Worm (Caenorhabditis elegans) whole organism, young adult: Measurements from ENCODE around the gene C08E3.13.

Source experiments
- C06A6.2 ChIP-seq: fragments of 200-800 bp; sonication (Bioruptor generic); conservative IDR thresholded peaks from 2 replicates; pipeline ENCODE4 v1.3.6; 2022; ENCODE audit warnings: missing genetic modification characterization, missing compliant biosample characterization
- F57C9.4 ChIP-seq: sonication (generic microtip); optimal IDR thresholded peaks from 2 replicates; lab custom pipeline; 2017; ENCODE audit warnings: mild to moderate bottlenecking, missing genetic modification characterization, missing compliant biosample characterization
- K11D2.4 ChIP-seq: fragments of 200-800 bp; sonication (Bioruptor generic); IDR thresholded peaks from 2 replicates; pipeline ENCODE4 v1.3.6; 2022; ENCODE audit warnings: missing genetic modification reagents, missing genetic modification characterization, missing compliant biosample characterization
- K12H6.12 ChIP-seq: fragments of 200-800 bp; sonication (Bioruptor generic); optimal IDR thresholded peaks from 2 replicates; lab custom pipeline; 2018; ENCODE audit warnings: mild to moderate bottlenecking, missing genetic modification characterization, missing compliant biosample characterization
- Y56A3A.18 ChIP-seq: fragments of 200-800 bp; sonication (Bioruptor generic); IDR thresholded peaks from 2 replicates; pipeline ENCODE4 v1.3.6; 2022; ENCODE audit warnings: missing genetic modification reagents, missing genetic modification characterization, missing compliant biosample characterization
- Y67H2A.10 ChIP-seq: fragments of 200-800 bp; sonication (Bioruptor generic); conservative IDR thresholded peaks from 2 replicates; pipeline ENCODE4 v1.3.6; 2022; ENCODE audit warnings: missing genetic modification reagents, missing genetic modification characterization, missing compliant biosample characterization
- ZK185.1 ChIP-seq: sonication (generic microtip); optimal IDR thresholded peaks from 2 replicates; lab custom pipeline; 2016; ENCODE audit warnings: mild to moderate bottlenecking, missing genetic modification characterization, missing compliant biosample characterization; ENCODE audit not compliant: poor library complexity, severe bottlenecking
- cebp-1 ChIP-seq, 2 experiments: fragments of 200-800 bp in 1 of 2; sonication (Bioruptor generic) in 1 of 2; sonication (generic microtip) in 1 of 2; IDR thresholded peaks in 1 of 2; optimal IDR thresholded peaks in 1 of 2; 2 replicates each; pipeline versions ENCODE4 v1.3.6 to Lab custom; 2017 to 2022; ENCODE audit warnings: missing compliant biosample characterization in 2 of 2, missing genetic modification characterization in 2 of 2, mild to moderate bottlenecking in 1 of 2, missing genetic modification reagents in 1 of 2, moderate library complexity in 1 of 2
- ceh-100 ChIP-seq: fragments of 200-800 bp; sonication (Bioruptor generic); IDR thresholded peaks from 2 replicates; pipeline ENCODE4 v1.3.6; 2022; ENCODE audit warnings: missing genetic modification reagents, missing genetic modification characterization, missing compliant biosample characterization
- ceh-91 ChIP-seq: fragments of 200-800 bp; sonication (Bioruptor generic); IDR thresholded peaks from 2 replicates; pipeline ENCODE4 v1.3.6; 2022; ENCODE audit warnings: missing genetic modification reagents, missing genetic modification characterization, missing compliant biosample characterization
- dpff-1 ChIP-seq: sonication (generic microtip); optimal IDR thresholded peaks from 2 replicates; lab custom pipeline; 2017; ENCODE audit warnings: mild to moderate bottlenecking, missing genetic modification characterization, missing compliant biosample characterization
- efl-1 ChIP-seq: fragments of 150-350 bp; optimal IDR thresholded peaks from 2 replicates; lab custom pipeline; 2014; ENCODE audit warnings: missing biosample characterization, missing genetic modification reagents, missing genetic modification characterization
- egl-18 ChIP-seq: fragments of 200-800 bp; sonication (Bioruptor generic); IDR thresholded peaks from 2 replicates; pipeline ENCODE4 v1.3.6; 2022; ENCODE audit warnings: missing genetic modification reagents, missing genetic modification characterization, missing compliant biosample characterization
- let-526 ChIP-seq: fragments of 200-800 bp; sonication (Bioruptor generic); IDR thresholded peaks from 2 replicates; pipeline ENCODE4 v1.3.6; 2022; ENCODE audit warnings: missing genetic modification reagents, missing genetic modification characterization, missing compliant biosample characterization
- lin-26 ChIP-seq: fragments of 200-800 bp; sonication (Bioruptor generic); IDR thresholded peaks from 2 replicates; pipeline ENCODE4 v1.3.6; 2022; ENCODE audit warnings: missing genetic modification reagents, missing genetic modification characterization, missing compliant biosample characterization
- lin-35 ChIP-seq, 3 experiments: fragments of 150-350 bp in 2 of 3; sonication (generic microtip) in 1 of 3; optimal IDR thresholded peaks; 2 replicates each; lab custom pipeline; 2014 to 2018; ENCODE audit warnings: missing biosample characterization in 3 of 3, missing genetic modification characterization in 3 of 3, missing genetic modification reagents in 3 of 3
- lir-1 ChIP-seq: fragments of 200-800 bp; sonication (Bioruptor generic); conservative IDR thresholded peaks from 2 replicates; pipeline ENCODE4 v1.3.6; 2022; ENCODE audit warnings: missing genetic modification reagents, missing genetic modification characterization, missing compliant biosample characterization
- lsy-27 ChIP-seq: sonication (generic microtip); optimal IDR thresholded peaks from 2 replicates; lab custom pipeline; 2017; ENCODE audit warnings: missing genetic modification characterization, mild to moderate bottlenecking, missing compliant biosample characterization, antibody characterized with exemption, missing genotype, borderline replicate concordance; ENCODE audit not compliant: insufficient read depth
- mes-4 ChIP-seq: sonication (generic microtip); optimal IDR thresholded peaks from 2 replicates; lab custom pipeline; 2016; ENCODE audit warnings: missing genotype, missing genetic modification characterization, missing compliant biosample characterization
- nfyb-1 ChIP-seq: fragments of 200-800 bp; sonication (Bioruptor generic); IDR thresholded peaks from 2 replicates; pipeline ENCODE4 v1.3.6; 2022; ENCODE audit warnings: missing genetic modification reagents, missing genetic modification characterization, missing compliant biosample characterization
- rec-8 ChIP-seq, 2 experiments: sonication (generic microtip); optimal IDR thresholded peaks; 2 replicates each; lab custom pipeline; 2016; ENCODE audit warnings: mild to moderate bottlenecking in 2 of 2, missing genetic modification characterization in 2 of 2, missing genetic modification reagents in 2 of 2, missing genotype in 2 of 2, missing biosample characterization in 1 of 2, missing compliant biosample characterization in 1 of 2, moderate library complexity in 1 of 2
- sea-2 ChIP-seq: fragments of 200-800 bp; sonication (Bioruptor generic); IDR thresholded peaks from 2 replicates; pipeline ENCODE4 v1.3.6; 2022; ENCODE audit warnings: missing genetic modification characterization, missing compliant biosample characterization
- snpc-3.4 ChIP-seq: sonication (generic microtip); optimal IDR thresholded peaks from 2 replicates; lab custom pipeline; 2017; ENCODE audit warnings: missing genetic modification characterization, mild to moderate bottlenecking, missing compliant biosample characterization, antibody characterized with exemption, moderate library complexity, missing genotype, missing genetic modification reagents
- tbx-9 ChIP-seq: sonication (generic microtip); optimal IDR thresholded peaks from 2 replicates; lab custom pipeline; 2016; ENCODE audit warnings: borderline replicate concordance, missing genetic modification characterization, inconsistent platforms, missing compliant biosample characterization
- tlf-1 ChIP-seq: fragments of 200-800 bp; sonication (Bioruptor generic); optimal IDR thresholded peaks from 2 replicates; lab custom pipeline; 2018; ENCODE audit warnings: mild to moderate bottlenecking, missing genetic modification characterization, missing compliant biosample characterization
- unc-62 ChIP-seq: fragments of 150-350 bp; optimal IDR thresholded peaks from 2 replicates; lab custom pipeline; 2014; ENCODE audit warnings: missing biosample characterization, missing genetic modification reagents, missing genetic modification characterization
- xnd-1 ChIP-seq: sonication (generic microtip); optimal IDR thresholded peaks from 2 replicates; lab custom pipeline; 2016; ENCODE audit warnings: missing genotype, missing genetic modification reagents, missing genetic modification characterization, missing compliant biosample characterization
- zfh-2 ChIP-seq: fragments of 200-800 bp; sonication (Bioruptor generic); conservative IDR thresholded peaks from 2 replicates; pipeline ENCODE4 v1.3.6; 2022; ENCODE audit warnings: missing genetic modification reagents, missing genetic modification characterization, missing compliant biosample characterization

The C08E3.13 gene

DNA sequence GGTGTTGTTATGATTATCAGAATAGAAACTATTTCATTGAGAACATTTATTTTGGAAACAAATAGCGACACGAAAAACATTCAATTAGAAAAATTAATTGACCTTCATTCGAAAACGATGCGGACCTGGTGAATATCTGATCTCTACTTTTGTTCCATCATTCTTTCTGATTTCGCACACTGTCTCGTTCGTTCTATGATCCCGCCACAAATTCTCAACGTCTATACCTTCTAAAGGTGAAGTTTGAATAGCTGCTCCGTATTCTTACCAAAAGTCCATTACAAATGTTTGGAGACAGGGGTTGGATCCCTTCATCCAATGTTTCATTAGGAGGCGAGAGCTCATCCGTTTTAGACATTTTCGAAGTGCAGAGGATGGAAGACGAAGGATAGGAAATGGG lies 19.7 kb upstream of the C08E3.13 start, which contains the start of gene fbxb-16 (continued):
- TF ChIP-seq rec-8 (tag; optimal IDR thresholded peaks at IDR 0.05; lab: Kevin White, UChicago): no peak

DNA sequence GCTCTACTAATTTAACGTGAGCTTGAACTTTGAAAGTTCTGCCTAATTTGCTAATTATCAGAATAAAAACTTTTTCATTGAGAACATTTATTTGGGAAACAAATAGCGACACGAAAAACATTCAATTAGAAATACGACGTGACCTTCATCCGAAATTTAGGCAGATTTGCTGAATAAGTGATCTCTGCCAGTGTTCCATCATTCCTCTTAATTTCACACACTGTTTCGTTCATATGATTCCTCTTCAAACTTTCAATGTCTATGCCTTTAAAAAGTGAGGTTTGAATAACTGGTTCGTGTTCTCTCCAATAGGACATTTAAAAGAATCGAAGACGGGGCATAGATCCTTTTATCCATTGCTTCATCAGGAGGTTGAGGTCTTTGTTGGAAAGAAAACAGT lies 18.4 kb upstream of the C08E3.13 start, which contains the start of gene fbxb-20:
TSS of gene fbxb-20 (minus strand) at position 101 of the 400 bp plus-strand sequence.
- TF ChIP-seq snpc-3.4: no peak
- no peak for TF ChIP-seq F57C9.4 (tag; lab: Kevin White, UChicago)
- no peak for TF ChIP-seq nfyb-1 (GFP tag; lab: Robert Waterston, UW)
- TF ChIP-seq K12H6.12 (tag; lab: Kevin White, UChicago): no peak
- TF ChIP-seq K11D2.4 (GFP tag; lab: Robert Waterston, UW): no peak
- no peak for TF ChIP-seq lin-35 (GFP tag; optimal IDR thresholded peaks at IDR 0.05; lab: Kevin White, UChicago)

- TF ChIP-seq Y56A3A.18 (GFP tag; lab: Robert Waterston, UW) (no peak), dpff-1 (tag; lab: Kevin White, UChicago) (no peak), sea-2 (GFP tag; lab: Robert Waterston, UW) (no peak)
These were observed 16.7 kb upstream of the C08E3.13 start, which contains the start of gene fbxb-21 for ce11 chrII:1648768-1649167. TSS of gene fbxb-21 (minus strand) at chrII:1648868.

DNA sequence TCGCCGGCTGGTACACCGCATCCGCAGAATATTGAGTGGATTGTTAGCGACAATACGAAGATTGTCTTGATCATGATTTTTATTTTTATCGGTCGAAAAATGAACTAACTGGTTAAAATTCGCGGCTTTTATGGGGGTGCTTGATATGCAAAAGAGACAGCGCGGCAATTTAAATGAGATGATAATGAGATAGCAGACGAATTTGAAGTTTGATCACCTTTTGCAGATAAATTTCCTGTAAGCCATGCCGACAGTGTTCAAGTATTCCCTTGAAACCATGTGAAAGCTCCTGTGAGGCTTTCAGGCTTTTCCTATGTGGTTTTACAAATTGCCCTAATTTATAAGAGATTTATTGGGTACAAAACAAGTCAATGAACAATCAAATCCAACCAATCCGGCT lies 14.1 kb upstream of the C08E3.13 start, which contains the start of gene ZC204.17:
TSS of gene ZC204.17 (minus strand) at position 101 of the 400 bp plus-strand sequence.
- no peak for TF ChIP-seq K12H6.12 (tag; lab: Kevin White, UChicago)
- no peak for TF ChIP-seq lir-1 (GFP tag; lab: Robert Waterston, UW)
- TF ChIP-seq tbx-9 (tag; lab: Kevin White, UChicago): no peak
- no peak for TF ChIP-seq lsy-27 (tag; lab: Kevin White, UChicago)
- TF ChIP-seq let-526 (GFP tag; lab: Robert Waterston, UW): no peak
- TF ChIP-seq Y67H2A.10 (GFP tag; lab: Robert Waterston, UW): no peak
- no peak for TF ChIP-seq xnd-1 (tag; lab: Kevin White, UChicago)
- no peak for TF ChIP-seq mes-4 (tag; lab: Kevin White, UChicago)
- no peak for TF ChIP-seq lin-26 (GFP tag; lab: Robert Waterston, UW)
- no peak for TF ChIP-seq unc-62 (GFP tag; lab: Kevin White, UChicago)
- TF ChIP-seq egl-18: no peak
- no peak for TF ChIP-seq efl-1 (GFP tag; lab: Kevin White, UChicago)
- TF ChIP-seq ZK185.1 (tag; lab: Kevin White, UChicago): no peak
- TF ChIP-seq ceh-91 (GFP tag; lab: Robert Waterston, UW): no peak
- TF ChIP-seq ceh-100 (GFP tag; lab: Robert Waterston, UW): no peak
- no peak for TF ChIP-seq C06A6.2
- TF ChIP-seq cebp-1 (GFP tag; IDR thresholded peaks at IDR 0.05; lab: Robert Waterston, UW): no peak
- no peak for TF ChIP-seq cebp-1 (tag; optimal IDR thresholded peaks at IDR 0.05; lab: Kevin White, UChicago)

DNA sequence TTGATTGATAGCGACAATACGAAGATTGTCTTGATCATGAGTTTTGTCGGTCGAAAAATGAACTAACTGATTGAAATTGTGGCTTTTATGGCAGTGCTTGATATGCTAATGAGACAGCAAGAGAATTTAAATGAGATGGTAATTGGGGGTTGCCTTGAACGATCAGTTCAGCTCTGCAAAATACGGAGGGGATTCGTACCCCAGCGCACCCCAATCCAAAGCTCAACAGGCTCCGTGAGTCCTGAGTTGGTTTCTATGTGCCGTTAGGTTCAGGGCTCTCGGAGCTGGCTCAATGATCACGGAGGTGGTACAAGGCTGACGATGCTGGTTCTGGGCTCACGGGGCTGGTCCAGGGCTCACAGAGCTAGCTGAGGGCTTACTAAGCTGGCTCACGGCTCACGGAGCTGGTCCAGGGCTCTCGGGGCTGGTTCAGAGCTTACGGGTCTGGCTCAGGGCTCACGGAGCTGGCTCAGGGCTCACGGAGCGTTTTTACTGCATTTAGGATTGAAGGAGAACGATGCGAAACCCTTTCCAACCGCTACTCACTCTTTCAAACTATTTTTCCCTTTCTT lies 12.7 kb upstream of the C08E3.13 start, which contains the start of gene ZC204.6:
TSS of gene ZC204.6 (minus strand) at position 51 of the 572 bp plus-strand sequence.
- peak; percentile 84 for TF ChIP-seq zfh-2 (GFP tag; lab: Robert Waterston, UW)
- no peak for TF ChIP-seq tlf-1 (GFP tag; lab: Kevin White, UChicago)
